Worm (Caenorhabditis elegans): ENCODE results near the gene M03F4.4.

DNA sequence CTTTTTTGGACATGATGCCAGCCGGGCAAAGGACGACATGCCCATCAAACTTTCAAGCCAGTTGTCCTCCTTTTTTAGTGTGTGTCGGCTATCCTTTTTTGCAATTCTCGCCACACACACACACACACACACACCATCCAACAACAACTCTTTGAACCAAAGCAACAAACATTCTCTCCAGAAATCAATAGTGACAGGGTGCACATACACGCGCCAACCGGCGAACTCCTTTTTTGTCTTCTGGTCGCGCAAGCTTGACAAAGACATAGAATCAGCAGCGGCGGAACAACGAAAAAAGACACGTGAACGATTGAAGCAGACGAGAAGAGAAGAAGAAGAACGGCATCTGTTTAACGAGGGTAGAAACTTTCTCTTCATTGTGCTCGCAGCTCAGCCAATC is 23.8 kb upstream of the M03F4.4 start:
- TF ChIP-seq ama-1 (optimal IDR thresholded peaks at IDR 0.05): no peak
- TF ChIP-seq ama-1 (GFP tag; optimal IDR thresholded peaks at IDR 0.05): no peak
- TF ChIP-seq nhr-90 (tag; optimal IDR thresholded peaks at IDR 0.05): no peak
- TF ChIP-seq ceh-100 (GFP tag; IDR thresholded peaks at IDR 0.05): no peak
- no peak for TF ChIP-seq ztf-18 (tag; optimal IDR thresholded peaks at IDR 0.05)
- no peak for TF ChIP-seq sea-2 (GFP tag; IDR thresholded peaks at IDR 0.05)
- TF ChIP-seq lin-35 (GFP tag; optimal IDR thresholded peaks at IDR 0.05): no peak
- TF ChIP-seq cebp-2 (GFP tag; IDR thresholded peaks at IDR 0.05): no peak
- no peak for TF ChIP-seq snpc-1.1 (tag; optimal IDR thresholded peaks at IDR 0.05; ENCODE audit: insufficient read depth)
- TF ChIP-seq let-607 (tag; optimal IDR thresholded peaks at IDR 0.05): no peak
- no peak for TF ChIP-seq unc-62 (GFP tag; optimal IDR thresholded peaks at IDR 0.05)
- no peak for TF ChIP-seq B0261.1 (tag; optimal IDR thresholded peaks at IDR 0.05)

All from whole organism, young adult.